Worm (Caenorhabditis elegans): ENCODE data around the gene F33G12.3.

Gene F33G12.3

DNA sequence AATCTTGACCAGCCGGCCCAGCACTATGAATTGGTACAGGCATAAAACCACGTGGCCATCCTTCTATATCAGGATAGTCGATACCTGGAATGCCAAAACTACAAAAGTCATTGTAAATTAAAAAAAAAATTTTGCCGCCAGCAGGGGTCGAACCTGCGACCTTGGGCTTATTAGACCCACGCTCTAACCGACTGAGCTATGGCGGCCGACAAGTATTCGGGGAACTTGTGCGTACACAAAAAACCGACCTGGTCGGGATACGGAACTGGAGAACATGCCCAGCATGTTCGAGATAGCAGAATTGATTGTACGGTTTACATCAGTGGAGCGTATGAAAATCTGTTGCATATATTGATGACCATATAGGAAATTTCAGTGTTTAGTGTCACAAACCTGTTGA is 23.5 kb upstream of the F33G12.3 start (continued):
- peak; percentile 55; the same call in 1 of the 2 replicates for TF ChIP-seq ceh-91 (GFP tag; IDR thresholded peaks at IDR 0.05)
- TF ChIP-seq rcor-1 (GFP tag; IDR thresholded peaks at IDR 0.05): peak; percentile 83
- TF ChIP-seq ztf-18 (tag; optimal IDR thresholded peaks at IDR 0.05): peak; percentile 32
- TF ChIP-seq attf-3 (GFP tag; conservative IDR thresholded peaks at IDR 0.05): 0 out of 2 replicates have a peak, but pooled peaks have one; percentile 48
- TF ChIP-seq zim-3 (tag; optimal IDR thresholded peaks at IDR 0.05): peak; percentile 38
- TF ChIP-seq let-607 (tag; optimal IDR thresholded peaks at IDR 0.05): peak in 1 of 2 experiments; percentile 38

DNA sequence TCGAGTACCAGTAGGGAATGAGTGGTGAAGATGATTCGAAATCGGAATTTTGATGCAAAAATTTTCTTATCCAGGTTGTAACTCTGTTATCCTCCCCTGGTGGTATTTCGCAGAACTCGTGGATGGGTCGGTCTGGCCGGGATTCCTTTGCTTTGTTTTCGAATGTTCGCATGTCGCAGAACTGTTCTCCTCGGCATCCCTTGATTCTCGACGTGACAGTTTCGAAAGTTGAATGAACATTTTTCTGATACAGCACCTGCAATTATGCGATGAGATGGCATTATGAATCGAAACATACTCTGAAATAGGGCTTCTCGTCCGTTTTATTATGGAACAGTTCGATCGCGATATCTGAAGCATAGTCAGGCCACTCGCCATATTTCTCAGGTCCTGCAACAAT is 22.4 kb upstream of the F33G12.3 start:
- TF ChIP-seq madf-3 (GFP tag; IDR thresholded peaks at IDR 0.05): 0 out of 2 replicates have a peak, but pooled peaks have one; percentile 4
- TF ChIP-seq lin-26 (GFP tag; IDR thresholded peaks at IDR 0.05): 0 out of 2 replicates have a peak, but pooled peaks have one; percentile 13
- peak; percentile 57 for TF ChIP-seq mcd-1 (GFP tag; IDR thresholded peaks at IDR 0.05)
- TF ChIP-seq lsl-1 (GFP tag; optimal IDR thresholded peaks at IDR 0.05): peak; percentile 34
- TF ChIP-seq lin-54 (GFP tag; optimal IDR thresholded peaks at IDR 0.05): peak; percentile 35
- TF ChIP-seq D2030.7 (GFP tag; IDR thresholded peaks at IDR 0.05): peak; percentile 29; the same call in 1 of the 2 replicates
- TF ChIP-seq F33H1.4 (GFP tag; IDR thresholded peaks at IDR 0.05): peak; percentile 12; the same call in 1 of the 2 replicates
- no peak for TF ChIP-seq dox-1 (GFP tag; IDR thresholded peaks at IDR 0.05)
- TF ChIP-seq lag-1 (GFP tag; IDR thresholded peaks at IDR 0.05): no peak
- peak; percentile 26 for TF ChIP-seq him-1 (tag; optimal IDR thresholded peaks at IDR 0.05)
- no peak for TF ChIP-seq snpc-4 (GFP tag; optimal IDR thresholded peaks at IDR 0.05)
- TF ChIP-seq snpc-4 (tag; optimal IDR thresholded peaks at IDR 0.05): peak in 1 of 4 experiments; percentile 73
- TF ChIP-seq aptf-3 (GFP tag; IDR thresholded peaks at IDR 0.05): no peak
- peak; percentile 10 for TF ChIP-seq tlf-1 (GFP tag; optimal IDR thresholded peaks at IDR 0.05)
- peak; percentile 65; the same call in 1 of the 2 replicates for TF ChIP-seq hsf-1 (GFP tag; IDR thresholded peaks at IDR 0.05)
- no peak for TF ChIP-seq C17E4.6 (GFP tag; IDR thresholded peaks at IDR 0.05)
- TF ChIP-seq unc-130 (GFP tag; optimal IDR thresholded peaks at IDR 0.05): peak; percentile 9
- TF ChIP-seq efl-1 (GFP tag; optimal IDR thresholded peaks at IDR 0.05): peak; percentile 9
- 0 out of 2 replicates have a peak, but pooled peaks have one; percentile 48 for TF ChIP-seq attf-6 (GFP tag; IDR thresholded peaks at IDR 0.05)
- peak; percentile 77; the same call in 1 of the 2 replicates for TF ChIP-seq ekl-4 (GFP tag; IDR thresholded peaks at IDR 0.05)
- 0 out of 2 replicates have a peak, but pooled peaks have one; percentile 40 for TF ChIP-seq K11D2.4 (GFP tag; IDR thresholded peaks at IDR 0.05)
- TF ChIP-seq hrde-1 (tag; optimal IDR thresholded peaks at IDR 0.05; ENCODE audit: borderline replicate concordance): peak; percentile 33
- 0 out of 2 replicates have a peak, but pooled peaks have one; percentile 8 for TF ChIP-seq lir-1 (GFP tag; conservative IDR thresholded peaks at IDR 0.05)
- TF ChIP-seq madf-6 (GFP tag; IDR thresholded peaks at IDR 0.05): peak; percentile 53
- TF ChIP-seq bed-1 (GFP tag; IDR thresholded peaks at IDR 0.05): no peak
- TF ChIP-seq rcor-1 (GFP tag; IDR thresholded peaks at IDR 0.05): peak; percentile 49; the same call in 1 of the 2 replicates
- peak; percentile 89 for TF ChIP-seq B0336.3 (GFP tag; IDR thresholded peaks at IDR 0.05)
- TF ChIP-seq pbrm-1 (GFP tag; IDR thresholded peaks at IDR 0.05): peak; percentile 50; the same call in 1 of the 2 replicates
- TF ChIP-seq die-1 (tag; optimal IDR thresholded peaks at IDR 0.05): peak; percentile 26
- TF ChIP-seq pha-4 (tag; optimal IDR thresholded peaks at IDR 0.05): no peak

DNA sequence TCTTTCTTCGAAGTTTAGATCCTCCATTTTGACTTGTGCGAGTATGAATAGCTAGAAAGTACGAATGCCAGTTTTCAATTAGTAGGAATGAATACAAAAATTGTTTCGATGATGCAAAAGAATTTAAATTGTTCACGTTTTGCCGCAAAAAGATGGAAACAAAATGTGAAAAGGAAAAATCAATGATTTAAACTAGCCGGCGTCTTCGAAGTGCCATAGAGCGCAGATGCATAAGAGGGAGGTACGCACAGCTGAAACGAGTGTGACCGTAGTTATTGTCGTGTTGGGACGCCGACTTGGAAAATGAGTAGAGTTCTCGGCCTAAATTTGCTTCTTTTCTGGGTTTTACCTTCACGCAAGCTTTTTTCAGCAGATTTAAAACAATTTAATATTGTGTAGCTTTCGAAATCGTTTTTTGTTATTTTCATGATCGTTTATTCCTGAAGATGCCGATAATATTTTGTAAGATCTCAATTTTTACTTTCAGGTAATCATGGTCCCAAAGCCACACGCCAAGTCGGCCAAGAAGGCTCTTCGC is 21.4 kb upstream of the F33G12.3 start, which contains the start of the genes ify-1 and rpl-22:
Gene ify-1 (minus strand): TSS at position 51 of the 538 bp plus-strand sequence.
Gene rpl-22 (plus strand): TSS at position 488 of the 538 bp plus-strand sequence.
- no peak for TF ChIP-seq F39B2.1 (GFP tag; IDR thresholded peaks at IDR 0.05)
- TF ChIP-seq xnd-1 (tag; optimal IDR thresholded peaks at IDR 0.05): peak; percentile 52
- no peak for TF ChIP-seq ceh-40 (GFP tag; IDR thresholded peaks at IDR 0.05)
- TF ChIP-seq madf-3 (GFP tag; IDR thresholded peaks at IDR 0.05): peak; percentile 77; the same call in 1 of the 2 replicates
- no peak for TF ChIP-seq ztf-6 (GFP tag; IDR thresholded peaks at IDR 0.05)
- peak; percentile 89 for TF ChIP-seq rcor-1 (GFP tag; IDR thresholded peaks at IDR 0.05)
- no peak for TF ChIP-seq lsy-27 (tag; optimal IDR thresholded peaks at IDR 0.05; ENCODE audit: borderline replicate concordance, insufficient read depth)
- TF ChIP-seq pha-4 (tag; optimal IDR thresholded peaks at IDR 0.05): peak; percentile 54
- peak; percentile 71 for TF ChIP-seq madf-8 (GFP tag; conservative IDR thresholded peaks at IDR 0.05)
- TF ChIP-seq madf-10 (tag; optimal IDR thresholded peaks at IDR 0.05): peak; percentile 56
- peak; percentile 90 for TF ChIP-seq ceh-100 (GFP tag; IDR thresholded peaks at IDR 0.05)
- TF ChIP-seq unc-62 (GFP tag; optimal IDR thresholded peaks at IDR 0.05): no peak
- peak; percentile 73 for TF ChIP-seq tbp1 (GFP tag; optimal IDR thresholded peaks at IDR 0.05)
- peak; percentile 98 for TF ChIP-seq mcd-1 (GFP tag; IDR thresholded peaks at IDR 0.05)
